Worm (Caenorhabditis elegans): ENCODE measurements around the gene W06F12.2.

DNA sequence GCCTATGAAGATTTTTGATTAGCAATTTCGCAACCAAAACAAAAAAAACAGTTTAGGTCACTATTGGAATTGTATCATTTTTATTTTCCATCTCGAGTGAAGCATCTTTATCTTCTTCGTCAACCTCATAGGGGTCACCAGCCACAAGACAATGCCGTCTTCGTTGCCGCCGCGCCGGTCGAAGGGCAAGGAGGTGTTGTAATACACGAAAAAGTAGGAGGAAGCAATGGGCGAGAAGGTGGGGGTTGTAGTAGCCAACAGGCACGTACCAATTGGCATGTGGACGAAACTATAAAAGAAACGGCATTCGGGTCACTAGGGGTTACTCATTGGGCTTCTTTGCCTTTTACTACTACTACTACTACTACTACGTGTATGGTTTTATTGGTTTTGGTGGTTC is 10.5 kb upstream of the W06F12.2 start:
- TF ChIP-seq ama-1 (optimal IDR thresholded peaks at IDR 0.05) (no peak), ceh-36 (tag; optimal IDR thresholded peaks at IDR 0.05) (no peak), pes-1 (GFP tag; IDR thresholded peaks at IDR 0.05) (no peak), ceh-13 (GFP tag; optimal IDR thresholded peaks at IDR 0.05) (no peak), F13C5.2 (tag; optimal IDR thresholded peaks at IDR 0.05) (no peak), hmbx-1 (tag; optimal IDR thresholded peaks at IDR 0.05) (no peak), B0310.2 (tag; optimal IDR thresholded peaks at IDR 0.05) (no peak), flt-1 (GFP tag; IDR thresholded peaks at IDR 0.05) (no peak)

All from whole organism, early embryonic.